Fruit fly (Drosophila melanogaster): ENCODE measurements around the gene per.

Gene per

DNA sequence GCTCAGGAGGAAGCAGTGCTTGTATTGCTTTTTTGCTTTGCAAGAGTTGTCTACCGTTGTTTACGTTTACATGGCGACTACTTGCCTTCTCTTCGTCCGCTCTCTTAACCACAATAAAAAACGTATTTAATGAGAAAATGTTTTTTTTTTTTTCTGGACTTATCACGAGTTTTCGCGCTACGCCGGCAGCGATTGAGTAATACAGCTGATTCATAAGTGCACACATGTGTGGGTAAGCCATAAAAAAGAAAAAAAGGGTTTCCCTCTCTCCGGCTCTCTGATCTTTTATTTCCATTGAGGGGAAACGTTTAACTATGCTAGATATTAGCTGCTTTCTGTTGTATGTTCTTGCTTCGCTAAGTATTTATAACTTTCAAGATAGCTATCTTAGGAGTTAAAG, 56.7 kb downstream of the per start:
- no peak for TF ChIP-seq CrebA (GFP tag; optimal IDR thresholded peaks at IDR 0.05; ENCODE audit: borderline replicate concordance)

Measured in whole organism, wandering third instar larva.